Fruit fly (Drosophila melanogaster) whole organism, embryonic: ENCODE results near the gene Inx6.

Experiments
- Adf1 ChIP-seq: fragments of 200-800 bp; sonication (Bioruptor generic); IDR thresholded peaks from 2 replicates; pipeline ENCODE4 v1.3.6; 2022; ENCODE audit warnings: missing biosample characterization, missing genetic modification characterization
- Blimp-1 ChIP-seq: fragments of 200-800 bp; sonication (Bioruptor generic); optimal IDR thresholded peaks from 3 replicates; lab custom pipeline; 2018; ENCODE audit warnings: missing biosample characterization, missing genetic modification characterization, mild to moderate bottlenecking, moderate library complexity, missing genetic modification reagents
- Bteb2 ChIP-seq: fragments of 200-800 bp; sonication (Bioruptor generic); optimal IDR thresholded peaks from 2 replicates; lab custom pipeline; 2016; ENCODE audit warnings: missing biosample characterization, missing genetic modification characterization
- CG10147 ChIP-seq: fragments of 200-800 bp; sonication (Bioruptor generic); optimal IDR thresholded peaks from 2 replicates; lab custom pipeline; 2019; ENCODE audit warnings: missing biosample characterization, mild to moderate bottlenecking, missing genetic modification characterization, moderate library complexity
- CG1024 ChIP-seq: fragments of 200-800 bp; sonication (Bioruptor generic); IDR thresholded peaks from 2 replicates; pipeline ENCODE4 v1.3.6; 2022; ENCODE audit warnings: missing biosample characterization, missing genetic modification characterization
- CG11456 ChIP-seq: fragments of 200-800 bp; sonication (Bioruptor generic); IDR thresholded peaks from 3 replicates; pipeline ENCODE4 v1.3.6; 2022; ENCODE audit warnings: missing biosample characterization, missing genetic modification characterization
- CG11723 ChIP-seq: fragments of 200-800 bp; sonication (Bioruptor generic); optimal IDR thresholded peaks from 2 replicates; lab custom pipeline; 2017; ENCODE audit warnings: missing biosample characterization, mild to moderate bottlenecking, missing genetic modification characterization
- CG13894 ChIP-seq: fragments of 200-800 bp; sonication (Bioruptor generic); optimal IDR thresholded peaks from 3 replicates; lab custom pipeline; 2018; ENCODE audit warnings: missing biosample characterization, mild to moderate bottlenecking, missing genetic modification characterization, moderate library complexity
- CG17385 ChIP-seq: fragments of 200-800 bp; sonication (Bioruptor generic); optimal IDR thresholded peaks from 3 replicates; lab custom pipeline; 2018; ENCODE audit warnings: missing biosample characterization, mild to moderate bottlenecking, missing genetic modification characterization
- CG31441 ChIP-seq: fragments of 200-800 bp; sonication (Bioruptor generic); IDR thresholded peaks from 2 replicates; pipeline ENCODE4 v1.3.6; 2022; ENCODE audit warnings: missing biosample characterization, missing genetic modification characterization
- CG4707 ChIP-seq: fragments of 200-800 bp; sonication (Bioruptor generic); optimal IDR thresholded peaks from 2 replicates; lab custom pipeline; 2018; ENCODE audit warnings: missing biosample characterization, mild to moderate bottlenecking, missing genetic modification characterization, moderate library complexity
- CG8478 ChIP-seq: fragments of >200 bp; optimal IDR thresholded peaks from 2 replicates; lab custom pipeline; 2018
- CG8924 ChIP-seq: fragments of 200-800 bp; optimal IDR thresholded peaks from 3 replicates; lab custom pipeline; 2019; ENCODE audit warnings: missing biosample characterization, mild to moderate bottlenecking, missing genetic modification characterization, moderate library complexity
- D ChIP-seq, 2 experiments: fragments of 200-800 bp in 1 of 2; fragments of >200 bp in 1 of 2; sonication (Bioruptor generic) in 1 of 2; optimal IDR thresholded peaks; 2 replicates in 1 of 2; 3 replicates in 1 of 2; lab custom pipeline; 2017; ENCODE audit warnings: mild to moderate bottlenecking in 1 of 2, missing biosample characterization in 1 of 2, missing genetic modification characterization in 1 of 2, missing genetic modification reagents in 1 of 2
- Doc2 ChIP-seq: fragments of 200-800 bp; sonication (Bioruptor generic); IDR thresholded peaks from 2 replicates; pipeline ENCODE4 v1.3.6; 2022; ENCODE audit warnings: missing biosample characterization, missing genetic modification characterization
- Drgx ChIP-seq: fragments of 200-800 bp; sonication (Bioruptor generic); IDR thresholded peaks from 2 replicates; pipeline ENCODE4 v1.3.6; 2022; ENCODE audit warnings: missing biosample characterization, missing genetic modification characterization
- ERR ChIP-seq: fragments of 200-800 bp; sonication (Bioruptor generic); optimal IDR thresholded peaks from 2 replicates; lab custom pipeline; 2016; ENCODE audit warnings: missing biosample characterization, missing genetic modification characterization
- Ets65A ChIP-seq: fragments of 200-800 bp; sonication (Bioruptor generic); peaks from one replicate; lab custom pipeline; 2016; ENCODE audit warnings: missing biosample characterization, missing genetic modification characterization
- GATAe ChIP-seq: fragments of 200-800 bp; sonication (Bioruptor generic); conservative IDR thresholded peaks from 2 replicates; pipeline ENCODE4 v1.3.6; 2022; ENCODE audit warnings: missing biosample characterization, missing genetic modification characterization
- MBD-R2 ChIP-seq: fragments of 200-800 bp; sonication (Bioruptor generic); IDR thresholded peaks from 2 replicates; pipeline ENCODE4 v1.3.6; 2022; ENCODE audit warnings: missing biosample characterization, missing genetic modification characterization
- Med ChIP-seq: fragments of 200-800 bp; sonication (Bioruptor generic); peaks from one replicate; lab custom pipeline; 2016; ENCODE audit warnings: missing biosample characterization, missing genetic modification characterization, mild to moderate bottlenecking, inconsistent platforms, moderate library complexity
- NK7.1 ChIP-seq: fragments of 200-800 bp; sonication (Bioruptor generic); optimal IDR thresholded peaks from 3 replicates; lab custom pipeline; 2016; ENCODE audit warnings: missing biosample characterization, missing genetic modification characterization
- Pdp1 ChIP-seq, 2 experiments: fragments of 200-800 bp; sonication (Bioruptor generic); optimal IDR thresholded peaks; 3 replicates each; lab custom pipeline; 2016; ENCODE audit warnings: missing biosample characterization in 2 of 2, missing genetic modification characterization in 2 of 2, mild to moderate bottlenecking in 1 of 2, moderate library complexity in 1 of 2
- Side ChIP-seq: fragments of 200-800 bp; sonication (Bioruptor generic); optimal IDR thresholded peaks from 2 replicates; lab custom pipeline; 2016; ENCODE audit warnings: missing biosample characterization, missing genetic modification characterization
- bbx ChIP-seq: fragments of 200-800 bp; sonication (Bioruptor generic); IDR thresholded peaks from 2 replicates; pipeline ENCODE4 v1.3.6; 2022; ENCODE audit warnings: missing biosample characterization, missing genetic modification characterization; ENCODE audit not compliant: partially characterized antibody
- bigmax ChIP-seq: fragments of 200-800 bp; sonication (Bioruptor generic); optimal IDR thresholded peaks from 2 replicates; lab custom pipeline; 2018; ENCODE audit warnings: missing biosample characterization, mild to moderate bottlenecking, missing genetic modification characterization
- caup ChIP-seq: fragments of 200-800 bp; sonication (Bioruptor generic); optimal IDR thresholded peaks from 3 replicates; lab custom pipeline; 2017; ENCODE audit warnings: missing biosample characterization, mild to moderate bottlenecking, missing genetic modification characterization, moderate library complexity; ENCODE audit not compliant: severe bottlenecking
- chinmo ChIP-seq: fragments of 200-800 bp; sonication (Bioruptor generic); IDR thresholded peaks from 4 replicates; pipeline ENCODE4 v1.3.6; 2022; ENCODE audit warnings: missing biosample characterization, missing genetic modification characterization; ENCODE audit not compliant: partially characterized antibody
- ci ChIP-seq: fragments of 200-800 bp; sonication (Bioruptor generic); IDR thresholded peaks from 3 replicates; pipeline ENCODE4 v1.3.6; 2022; ENCODE audit warnings: missing biosample characterization, missing genetic modification characterization
- croc ChIP-seq: fragments of 200-800 bp; sonication (Bioruptor generic); conservative IDR thresholded peaks from 3 replicates; pipeline ENCODE4 v1.3.6; 2022; ENCODE audit warnings: missing biosample characterization, missing genetic modification characterization
- da ChIP-seq: fragments of 200-800 bp; sonication (Bioruptor generic); optimal IDR thresholded peaks from 2 replicates; lab custom pipeline; 2016; ENCODE audit warnings: missing biosample characterization, missing genetic modification characterization
- disco-r ChIP-seq: fragments of 200-800 bp; sonication (Bioruptor generic); optimal IDR thresholded peaks from 2 replicates; lab custom pipeline; 2016; ENCODE audit warnings: missing biosample characterization, missing genetic modification characterization
- dmrt11E ChIP-seq: fragments of 200-800 bp; sonication (Bioruptor generic); optimal IDR thresholded peaks from 3 replicates; lab custom pipeline; 2018; ENCODE audit warnings: missing biosample characterization, mild to moderate bottlenecking, missing genetic modification characterization, moderate library complexity
- en ChIP-seq: fragments of 200-800 bp; sonication (Bioruptor generic); optimal IDR thresholded peaks from 2 replicates; lab custom pipeline; 2016; ENCODE audit warnings: missing biosample characterization, missing genetic modification characterization
- fd96Cb ChIP-seq: fragments of 200-800 bp; sonication (Bioruptor generic); optimal IDR thresholded peaks from 2 replicates; lab custom pipeline; 2018; ENCODE audit warnings: missing biosample characterization, mild to moderate bottlenecking, missing genetic modification characterization, moderate library complexity
- klu ChIP-seq: fragments of 200-800 bp; sonication (Bioruptor generic); IDR thresholded peaks from 2 replicates; pipeline ENCODE4 v1.3.6; 2022; ENCODE audit warnings: missing biosample characterization, missing genetic modification characterization
- knrl ChIP-seq: fragments of 200-800 bp; sonication (Bioruptor generic); IDR thresholded peaks from 3 replicates; pipeline ENCODE4 v1.3.6; 2022; ENCODE audit warnings: missing biosample characterization, missing genetic modification characterization; ENCODE audit not compliant: partially characterized antibody
- phol ChIP-seq: fragments of 200-800 bp; sonication (Bioruptor generic); optimal IDR thresholded peaks from 3 replicates; lab custom pipeline; 2018; ENCODE audit warnings: missing biosample characterization, mild to moderate bottlenecking, missing genetic modification characterization, moderate library complexity
- pros ChIP-seq: fragments of 200-800 bp; sonication (Bioruptor generic); optimal IDR thresholded peaks from 3 replicates; lab custom pipeline; 2019; ENCODE audit warnings: missing biosample characterization, mild to moderate bottlenecking, missing genetic modification characterization, moderate library complexity
- pum ChIP-seq: fragments of 200-800 bp; sonication (Bioruptor generic); optimal IDR thresholded peaks from 2 replicates; lab custom pipeline; 2016; ENCODE audit warnings: missing biosample characterization, missing genetic modification characterization
- scrt ChIP-seq: fragments of 200-800 bp; sonication (Bioruptor generic); optimal IDR thresholded peaks from 2 replicates; lab custom pipeline; 2018; ENCODE audit warnings: missing biosample characterization, mild to moderate bottlenecking, missing genetic modification characterization, moderate library complexity
- sisA ChIP-seq: fragments of 200-800 bp; sonication (Bioruptor generic); IDR thresholded peaks from 2 replicates; pipeline ENCODE4 v1.3.6; 2022; ENCODE audit warnings: missing biosample characterization, missing genetic modification characterization
- so ChIP-seq: fragments of 200-800 bp; sonication (Bioruptor generic); IDR thresholded peaks from 3 replicates; pipeline ENCODE4 v1.3.6; 2022; ENCODE audit warnings: missing biosample characterization, missing genetic modification characterization
- sqz ChIP-seq: fragments of 200-800 bp; sonication (Bioruptor generic); optimal IDR thresholded peaks from 3 replicates; lab custom pipeline; 2018; ENCODE audit warnings: missing biosample characterization, mild to moderate bottlenecking, missing genetic modification characterization
- ssp ChIP-seq: fragments of 200-800 bp; sonication (Bioruptor generic); IDR thresholded peaks from 2 replicates; pipeline ENCODE4 v1.3.6; 2022; ENCODE audit warnings: missing biosample characterization, missing genetic modification characterization
- tna ChIP-seq: fragments of 200-800 bp; sonication (Bioruptor generic); IDR thresholded peaks from 2 replicates; pipeline ENCODE4 v1.3.6; 2022; ENCODE audit warnings: missing biosample characterization, missing genetic modification characterization; ENCODE audit not compliant: partially characterized antibody

Gene Inx6

dm6 chrX:20245218-20245863 is 24.2 kb downstream of the Inx6 start:
- TF ChIP-seq Blimp-1 (GFP tag; lab: Kevin White, UChicago) = peak; percentile 50
- no peak for TF ChIP-seq CG11456 (GFP tag; lab: Robert Waterston, UW)
- no peak for TF ChIP-seq pros (GFP tag; lab: Kevin White, UChicago)
- TF ChIP-seq CG13894 (tag; lab: Kevin White, UChicago) = peak; percentile 99
- TF ChIP-seq chinmo (GFP tag; lab: Robert Waterston, UW) = 0 out of 4 replicates have a peak, but pooled peaks have one; percentile 43
- no peak for TF ChIP-seq fd96Cb (tag; lab: Kevin White, UChicago)
- peak; percentile 3 for TF ChIP-seq Ets65A (GFP tag; lab: Kevin White, UChicago)

dm6 chrX:20244278-20244677 is 25.3 kb downstream of the Inx6 start, which contains the start of gene Peritrophin-A:
Peritrophin-A (plus strand) TSS chrX:20244647.
- TF ChIP-seq Drgx (GFP tag; lab: Robert Waterston, UW) (peak; percentile 70), klu (GFP tag; lab: Robert Waterston, UW) (no peak), Adf1 (peak; percentile 30; the same call in 1 of the 2 replicates), en (GFP tag; lab: Kevin White, UChicago) (no peak), tna (GFP tag; lab: Robert Waterston, UW) (no peak), CG17385 (GFP tag; lab: Kevin White, UChicago) (peak; percentile 66), Side (GFP tag; lab: Kevin White, UChicago) (no peak), dmrt11E (tag; lab: Kevin White, UChicago) (no peak), da (GFP tag; lab: Kevin White, UChicago) (no peak), phol (tag; lab: Kevin White, UChicago) (no peak), disco-r (GFP tag; lab: Kevin White, UChicago) (no peak), sisA (no peak), CG8478 (lab: Kevin White, UChicago) (no peak), CG1024 (GFP tag; lab: Robert Waterston, UW) (no peak), Bteb2 (GFP tag; lab: Kevin White, UChicago) (no peak), Doc2 (GFP tag; lab: Robert Waterston, UW) (no peak), sqz (GFP tag; lab: Kevin White, UChicago) (peak; percentile 67), CG4707 (GFP tag; lab: Kevin White, UChicago) (no peak), CG11723 (GFP tag; lab: Kevin White, UChicago) (no peak), caup (GFP tag; lab: Kevin White, UChicago) (no peak), D (optimal IDR thresholded peaks at IDR 0.05; lab: Kevin White, UChicago) (no peak), D (GFP tag; optimal IDR thresholded peaks at IDR 0.05; lab: Kevin White, UChicago) (no peak), CG8924 (tag; lab: Kevin White, UChicago) (no peak), NK7.1 (no peak), scrt (GFP tag; lab: Kevin White, UChicago) (no peak)

- TF ChIP-seq ci (GFP tag; lab: Robert Waterston, UW) = 0 out of 3 replicates have a peak, but pooled peaks have one; percentile 18
- peak; percentile 36 for TF ChIP-seq Med
- no peak for TF ChIP-seq ERR (GFP tag; lab: Kevin White, UChicago)
- 0 out of 2 replicates have a peak, but pooled peaks have one; percentile 10 for TF ChIP-seq bbx (GFP tag; lab: Robert Waterston, UW)
- peak in 1 of 2 experiments; percentile 86 for TF ChIP-seq Pdp1 (GFP tag; optimal IDR thresholded peaks at IDR 0.05; lab: Kevin White, UChicago)
- no peak for TF ChIP-seq GATAe
- no peak for TF ChIP-seq so
- no peak for TF ChIP-seq CG10147 (GFP tag; lab: Kevin White, UChicago)
- no peak for TF ChIP-seq CG31441 (GFP tag; lab: Robert Waterston, UW)
- 0 out of 2 replicates have a peak, but pooled peaks have one; percentile 28 for TF ChIP-seq ssp
- TF ChIP-seq croc = no peak
- TF ChIP-seq knrl (GFP tag; lab: Robert Waterston, UW) = no peak
- 0 out of 2 replicates have a peak, but pooled peaks have one; percentile 26 for TF ChIP-seq MBD-R2 (GFP tag; lab: Robert Waterston, UW)
- no peak for TF ChIP-seq bigmax (GFP tag; lab: Kevin White, UChicago)
- peak; percentile 88 for TF ChIP-seq Blimp-1 (GFP tag; lab: Kevin White, UChicago)
- no peak for TF ChIP-seq pum (GFP tag; lab: Kevin White, UChicago)
Observed at dm6 chrX:20243274-20243839, 26.2 kb downstream of the Inx6 start.
